Fruit fly (Drosophila melanogaster) whole organism, embryonic: ENCODE measurements around the gene CG32163.

Source experiments
- B-H2 ChIP-seq: fragments of 200-800 bp; sonication (Bioruptor generic); optimal IDR thresholded peaks from 2 replicates; lab custom pipeline; 2018; ENCODE audit warnings: missing biosample characterization, mild to moderate bottlenecking, missing genetic modification characterization
- Bgb ChIP-seq: fragments of 200-800 bp; sonication (Bioruptor generic); IDR thresholded peaks from 2 replicates; pipeline ENCODE4 v1.3.6; 2022; ENCODE audit warnings: missing biosample characterization, missing genetic modification characterization; ENCODE audit not compliant: partially characterized antibody
- Blimp-1 ChIP-seq: fragments of 200-800 bp; sonication (Bioruptor generic); optimal IDR thresholded peaks from 3 replicates; lab custom pipeline; 2018; ENCODE audit warnings: missing biosample characterization, missing genetic modification characterization, mild to moderate bottlenecking, moderate library complexity, missing genetic modification reagents
- BtbVII ChIP-seq: fragments of 200-800 bp; sonication (Bioruptor generic); optimal IDR thresholded peaks from 3 replicates; lab custom pipeline; 2017; ENCODE audit warnings: missing biosample characterization, mild to moderate bottlenecking, missing genetic modification characterization
- Bteb2 ChIP-seq: fragments of 200-800 bp; sonication (Bioruptor generic); optimal IDR thresholded peaks from 2 replicates; lab custom pipeline; 2016; ENCODE audit warnings: missing biosample characterization, missing genetic modification characterization
- CG10147 ChIP-seq: fragments of 200-800 bp; sonication (Bioruptor generic); optimal IDR thresholded peaks from 2 replicates; lab custom pipeline; 2019; ENCODE audit warnings: missing biosample characterization, mild to moderate bottlenecking, missing genetic modification characterization, moderate library complexity
- CG10267 ChIP-seq: fragments of 200-800 bp; sonication (Bioruptor generic); optimal IDR thresholded peaks from 2 replicates; lab custom pipeline; 2018; ENCODE audit warnings: missing biosample characterization, mild to moderate bottlenecking, missing genetic modification characterization, moderate library complexity
- CG10431 ChIP-seq: fragments of 200-800 bp; sonication (Bioruptor generic); optimal IDR thresholded peaks from 3 replicates; lab custom pipeline; 2018; ENCODE audit warnings: missing biosample characterization, mild to moderate bottlenecking, missing genetic modification characterization
- CG11085 ChIP-seq: fragments of 200-800 bp; sonication (Bioruptor generic); IDR thresholded peaks from 2 replicates; pipeline ENCODE4 v1.3.6; 2022; ENCODE audit warnings: missing biosample characterization, missing genetic modification characterization
- CG11695 ChIP-seq: fragments of 200-800 bp; sonication (Bioruptor generic); IDR thresholded peaks from 3 replicates; pipeline ENCODE4 v1.3.6; 2022; ENCODE audit warnings: missing biosample characterization, missing genetic modification characterization
- CG11723 ChIP-seq: fragments of 200-800 bp; sonication (Bioruptor generic); optimal IDR thresholded peaks from 2 replicates; lab custom pipeline; 2017; ENCODE audit warnings: missing biosample characterization, mild to moderate bottlenecking, missing genetic modification characterization
- CG13424 ChIP-seq: fragments of 200-800 bp; sonication (Bioruptor generic); optimal IDR thresholded peaks from 2 replicates; lab custom pipeline; 2019; ENCODE audit warnings: missing biosample characterization, mild to moderate bottlenecking, missing genetic modification characterization, moderate library complexity
- CG14441 ChIP-seq: fragments of 200-800 bp; sonication (Bioruptor generic); IDR thresholded peaks from 2 replicates; pipeline ENCODE4 v1.3.6; 2022; ENCODE audit warnings: missing biosample characterization, missing genetic modification characterization
- CG17912 ChIP-seq: fragments of 200-800 bp; sonication (Bioruptor generic); optimal IDR thresholded peaks from 2 replicates; lab custom pipeline; 2018; ENCODE audit warnings: missing biosample characterization, mild to moderate bottlenecking, missing genetic modification characterization
- CG31441 ChIP-seq: fragments of 200-800 bp; sonication (Bioruptor generic); IDR thresholded peaks from 2 replicates; pipeline ENCODE4 v1.3.6; 2022; ENCODE audit warnings: missing biosample characterization, missing genetic modification characterization
- CG3163 ChIP-seq: fragments of 200-800 bp; sonication (Bioruptor generic); optimal IDR thresholded peaks from 3 replicates; lab custom pipeline; 2016; ENCODE audit warnings: missing biosample characterization, missing genetic modification characterization
- CG33213 ChIP-seq: fragments of 200-800 bp; sonication (Bioruptor generic); optimal IDR thresholded peaks from 3 replicates; lab custom pipeline; 2016; ENCODE audit warnings: missing biosample characterization, missing genetic modification characterization
- CG3407 ChIP-seq: fragments of 200-800 bp; sonication (Bioruptor generic); optimal IDR thresholded peaks from 2 replicates; lab custom pipeline; 2018; ENCODE audit warnings: missing biosample characterization, mild to moderate bottlenecking, missing genetic modification characterization
- CG4730 ChIP-seq: fragments of 200-800 bp; sonication (Bioruptor generic); IDR thresholded peaks from 2 replicates; pipeline ENCODE4 v1.3.6; 2022; ENCODE audit warnings: missing biosample characterization, missing genetic modification characterization
- CG5245 ChIP-seq: fragments of 200-800 bp; sonication (Bioruptor generic); optimal IDR thresholded peaks from 3 replicates; lab custom pipeline; 2016; ENCODE audit warnings: missing biosample characterization, missing genetic modification characterization
- CG6175 ChIP-seq: fragments of 200-800 bp; sonication (Bioruptor generic); IDR thresholded peaks from 3 replicates; pipeline ENCODE4 v1.3.6; 2022; ENCODE audit warnings: missing biosample characterization, missing genetic modification characterization
- CG7372 ChIP-seq: fragments of 200-800 bp; sonication (Bioruptor generic); IDR thresholded peaks from 2 replicates; pipeline ENCODE4 v1.3.6; 2022; ENCODE audit warnings: missing biosample characterization, missing genetic modification characterization
- CG7987 ChIP-seq: fragments of 200-800 bp; sonication (Bioruptor generic); optimal IDR thresholded peaks from 2 replicates; lab custom pipeline; 2018; ENCODE audit warnings: missing biosample characterization, mild to moderate bottlenecking, missing genetic modification characterization, moderate library complexity
- CG9797 ChIP-seq: fragments of 200-800 bp; sonication (Bioruptor generic); optimal IDR thresholded peaks from 3 replicates; lab custom pipeline; 2018; ENCODE audit warnings: missing biosample characterization, mild to moderate bottlenecking, missing genetic modification characterization
- CG9876 ChIP-seq: fragments of 200-800 bp; sonication (Bioruptor generic); optimal IDR thresholded peaks from 2 replicates; lab custom pipeline; 2016; ENCODE audit warnings: missing biosample characterization, missing genetic modification characterization
- CG9932 ChIP-seq: fragments of 200-800 bp; sonication (Bioruptor generic); IDR thresholded peaks from 2 replicates; pipeline ENCODE4 v1.3.6; 2022; ENCODE audit warnings: missing biosample characterization, missing genetic modification characterization
- CkIIα-i1 ChIP-seq: fragments of 200-800 bp; sonication (Bioruptor generic); IDR thresholded peaks from 2 replicates; pipeline ENCODE4 v1.3.6; 2022; ENCODE audit warnings: missing biosample characterization, missing genetic modification characterization
- Dip3 ChIP-seq: fragments of 200-800 bp; sonication (Bioruptor generic); optimal IDR thresholded peaks from 3 replicates; lab custom pipeline; 2016; ENCODE audit warnings: missing biosample characterization, missing genetic modification characterization
- Drgx ChIP-seq: fragments of 200-800 bp; sonication (Bioruptor generic); IDR thresholded peaks from 2 replicates; pipeline ENCODE4 v1.3.6; 2022; ENCODE audit warnings: missing biosample characterization, missing genetic modification characterization
- Hr39 ChIP-seq: fragments of >200 bp; optimal IDR thresholded peaks from 2 replicates; lab custom pipeline; 2017
- Jarid2 ChIP-seq: fragments of 200-800 bp; sonication (Bioruptor generic); optimal IDR thresholded peaks from 3 replicates; lab custom pipeline; 2017; ENCODE audit warnings: mild to moderate bottlenecking, missing biosample characterization, missing genetic modification reagents, missing genetic modification characterization
- Lpt ChIP-seq: fragments of >200 bp; optimal IDR thresholded peaks from 2 replicates; lab custom pipeline; 2018; ENCODE audit warnings: missing biosample characterization, missing genetic modification characterization
- Opbp ChIP-seq: fragments of 200-800 bp; sonication (Bioruptor generic); IDR thresholded peaks from 3 replicates; pipeline ENCODE4 v1.3.6; 2022; ENCODE audit warnings: missing biosample characterization, missing genetic modification characterization; ENCODE audit not compliant: partially characterized antibody
- Rx ChIP-seq: fragments of 200-800 bp; sonication (Bioruptor generic); IDR thresholded peaks from 2 replicates; pipeline ENCODE4 v1.3.6; 2022; ENCODE audit warnings: missing biosample characterization, missing genetic modification characterization
- Taf1 ChIP-seq: fragments of 200-800 bp; sonication (Bioruptor generic); IDR thresholded peaks from 2 replicates; pipeline ENCODE4 v1.3.6; 2022; ENCODE audit warnings: missing biosample characterization, missing genetic modification characterization
- al ChIP-seq: fragments of 200-800 bp; sonication (Bioruptor generic); IDR thresholded peaks from 2 replicates; pipeline ENCODE4 v1.3.6; 2022; ENCODE audit warnings: missing biosample characterization, missing genetic modification characterization
- caup ChIP-seq: fragments of 200-800 bp; sonication (Bioruptor generic); optimal IDR thresholded peaks from 3 replicates; lab custom pipeline; 2017; ENCODE audit warnings: missing biosample characterization, mild to moderate bottlenecking, missing genetic modification characterization, moderate library complexity; ENCODE audit not compliant: severe bottlenecking
- fd3F ChIP-seq: fragments of 200-800 bp; sonication (Bioruptor generic); optimal IDR thresholded peaks from 2 replicates; lab custom pipeline; 2018; ENCODE audit warnings: missing biosample characterization, mild to moderate bottlenecking, missing genetic modification characterization, moderate library complexity
- ftz-f1 ChIP-seq: fragments of 200-800 bp; sonication (Bioruptor generic); optimal IDR thresholded peaks from 2 replicates; lab custom pipeline; 2016; ENCODE audit warnings: missing biosample characterization, missing genetic modification characterization
- gem ChIP-seq: fragments of 200-800 bp; sonication (Bioruptor generic); optimal IDR thresholded peaks from 2 replicates; lab custom pipeline; 2019; ENCODE audit warnings: missing biosample characterization, mild to moderate bottlenecking, missing genetic modification characterization, moderate library complexity
- grau ChIP-seq: fragments of 200-800 bp; optimal IDR thresholded peaks from 3 replicates; lab custom pipeline; 2019; ENCODE audit warnings: missing biosample characterization, mild to moderate bottlenecking, missing genetic modification characterization, moderate library complexity
- hb ChIP-seq: fragments of 200-800 bp; sonication (Bioruptor generic); IDR thresholded peaks from 3 replicates; pipeline ENCODE4 v1.3.6; 2022; ENCODE audit warnings: missing biosample characterization, missing genetic modification characterization; ENCODE audit not compliant: partially characterized antibody
- inv ChIP-seq: fragments of 200-800 bp; sonication (Bioruptor generic); IDR thresholded peaks from 2 replicates; pipeline ENCODE4 v1.3.6; 2022; ENCODE audit warnings: missing biosample characterization, missing genetic modification characterization; ENCODE audit not compliant: partially characterized antibody
- knrl ChIP-seq: fragments of 200-800 bp; sonication (Bioruptor generic); IDR thresholded peaks from 3 replicates; pipeline ENCODE4 v1.3.6; 2022; ENCODE audit warnings: missing biosample characterization, missing genetic modification characterization; ENCODE audit not compliant: partially characterized antibody
- lilli ChIP-seq: fragments of 200-800 bp; sonication (Bioruptor generic); optimal IDR thresholded peaks from 3 replicates; lab custom pipeline; 2016; ENCODE audit warnings: missing biosample characterization, missing genetic modification characterization
- p53 ChIP-seq: fragments of 200-800 bp; sonication (Bioruptor generic); optimal IDR thresholded peaks from 2 replicates; lab custom pipeline; 2016; ENCODE audit warnings: missing biosample characterization, missing genetic modification characterization
- sima ChIP-seq: fragments of 200-800 bp; sonication (Bioruptor generic); optimal IDR thresholded peaks from 2 replicates; lab custom pipeline; 2016; ENCODE audit warnings: missing biosample characterization, missing genetic modification characterization
- slou ChIP-seq: fragments of 200-800 bp; sonication (Bioruptor generic); optimal IDR thresholded peaks from 3 replicates; lab custom pipeline; 2016; ENCODE audit warnings: missing biosample characterization, missing genetic modification characterization
- so ChIP-seq: fragments of 200-800 bp; sonication (Bioruptor generic); IDR thresholded peaks from 3 replicates; pipeline ENCODE4 v1.3.6; 2022; ENCODE audit warnings: missing biosample characterization, missing genetic modification characterization
- tll ChIP-seq, 2 experiments: fragments of 200-800 bp in 1 of 2; fragments of >200 bp in 1 of 2; sonication (Bioruptor generic) in 1 of 2; optimal IDR thresholded peaks; 2 replicates each; lab custom pipeline; 2017 to 2019; ENCODE audit warnings: missing biosample characterization in 2 of 2, missing genetic modification characterization in 2 of 2, mild to moderate bottlenecking in 1 of 2, moderate library complexity in 1 of 2
- z ChIP-seq: fragments of 200-800 bp; sonication (Bioruptor generic); IDR thresholded peaks from 3 replicates; pipeline ENCODE4 v1.3.6; 2022; ENCODE audit warnings: missing biosample characterization, missing genetic modification characterization

Gene CG32163

dm6 chr3L:16615132-16615709 lies 28.3 kb downstream of the CG32163 start, which contains the start of gene Mo25 (continued):
- TF ChIP-seq Opbp (GFP tag; lab: Robert Waterston, UW) (peak; percentile 81), CG10267 (tag; lab: Kevin White, UChicago) (peak; percentile 98), CG3163 (GFP tag; lab: Kevin White, UChicago) (no peak), hb (GFP tag; lab: Robert Waterston, UW) (no peak; the same call in 2 of the 3 replicates), CG6175 (no peak), slou (GFP tag; lab: Kevin White, UChicago) (no peak), CG13424 (tag; lab: Kevin White, UChicago) (peak; percentile 29), CG11085 (GFP tag; lab: Robert Waterston, UW) (no peak), Hr39 (no peak), Drgx (GFP tag; lab: Robert Waterston, UW) (no peak), CG7987 (GFP tag; lab: Kevin White, UChicago) (no peak), CG11723 (GFP tag; lab: Kevin White, UChicago) (no peak), CG3407 (GFP tag; lab: Kevin White, UChicago) (no peak), sima (GFP tag; lab: Kevin White, UChicago) (no peak), BtbVII (GFP tag; lab: Kevin White, UChicago) (peak; percentile 29), fd3F (GFP tag; lab: Kevin White, UChicago) (peak; percentile 28), Blimp-1 (GFP tag; lab: Kevin White, UChicago) (peak; percentile 15), CG9797 (GFP tag; lab: Kevin White, UChicago) (peak; percentile 47), CkIIα-i1 (GFP tag; lab: Robert Waterston, UW) (no peak), CG17912 (GFP tag; lab: Kevin White, UChicago) (peak; percentile 36), Rx (no peak), Taf1 (GFP tag; lab: Robert Waterston, UW) (no peak), CG31441 (peak; percentile 36; the same call in 1 of the 2 replicates), Bgb (GFP tag; lab: Robert Waterston, UW) (peak; percentile 83), caup (GFP tag; lab: Kevin White, UChicago) (peak; percentile 43), Lpt (GFP tag; lab: Kevin White, UChicago) (no peak), CG9876 (GFP tag; lab: Kevin White, UChicago) (no peak), B-H2 (GFP tag; lab: Kevin White, UChicago) (peak; percentile 78), CG10147 (peak; percentile 56), CG4730 (no peak), Jarid2 (GFP tag; lab: Kevin White, UChicago) (no peak), lilli (peak; percentile 69), al (GFP tag; lab: Robert Waterston, UW) (no peak), z (GFP tag; lab: Robert Waterston, UW) (no peak), grau (tag; lab: Kevin White, UChicago) (peak; percentile 50), gem (tag; lab: Kevin White, UChicago) (peak; percentile 45), Dip3 (GFP tag; lab: Kevin White, UChicago) (peak; percentile 21), inv (GFP tag; lab: Robert Waterston, UW) (peak; percentile 60), CG9932 (GFP tag; lab: Robert Waterston, UW) (peak; percentile 77), CG5245 (peak; percentile 18), ftz-f1 (GFP tag; lab: Kevin White, UChicago) (no peak), CG33213 (no peak), knrl (GFP tag; lab: Robert Waterston, UW) (peak; percentile 74), Bteb2 (GFP tag; lab: Kevin White, UChicago) (peak; percentile 39), CG10431 (GFP tag; lab: Kevin White, UChicago) (peak; percentile 26), CG14441 (no peak), so (no peak), CG11695 (no peak), tll (GFP tag; optimal IDR thresholded peaks at IDR 0.05; lab: Kevin White, UChicago) (no peak), CG7372 (GFP tag; lab: Robert Waterston, UW) (no peak), p53 (GFP tag; lab: Kevin White, UChicago) (no peak)
